Worm (Caenorhabditis elegans): Measurements from ENCODE around the gene twk-43.

- TF ChIP-seq blmp-1 (tag; optimal IDR thresholded peaks at IDR 0.05) (no peak), lin-13 (tag; optimal IDR thresholded peaks at IDR 0.05) (no peak), elt-3 (tag; optimal IDR thresholded peaks at IDR 0.05) (no peak), nhr-28 (tag; optimal IDR thresholded peaks at IDR 0.05) (no peak), flh-1 (GFP tag; optimal IDR thresholded peaks at IDR 0.05) (no peak), ztf-11 (tag; optimal IDR thresholded peaks at IDR 0.05) (no peak), snpc-4 (tag; optimal IDR thresholded peaks at IDR 0.05) (no peak), drap-1 (GFP tag; optimal IDR thresholded peaks at IDR 0.05) (no peak)
These were observed 56.4 kb downstream of the twk-43 start for ce11 chrV:13402524-13402923.

Data from whole organism, mixed stage, embryonic.